Fruit fly (Drosophila melanogaster): Measurements from ENCODE around the gene CG5194.

Gene CG5194

dm6 chr3L:8974478-8975477, 34.9 kb downstream of the CG5194 start, which contains the start of the genes pix and Srp68 (continued):
- TF ChIP-seq HLH3B (GFP tag; IDR thresholded peaks at IDR 0.05) (no peak), NFAT (GFP tag; IDR thresholded peaks at IDR 0.05) (0 out of 2 replicates have a peak, but pooled peaks have one; percentile 34), CG10462 (GFP tag; optimal IDR thresholded peaks at IDR 0.05) (peak; percentile 17), CG11247 (GFP tag; IDR thresholded peaks at IDR 0.05) (no peak), CG31388 (GFP tag; optimal IDR thresholded peaks at IDR 0.05) (no peak), CG2875 (GFP tag; optimal IDR thresholded peaks at IDR 0.05) (no peak), Six4 (GFP tag; optimal IDR thresholded peaks at IDR 0.05) (peak; percentile 15), disco-r (GFP tag; optimal IDR thresholded peaks at IDR 0.05) (peak; percentile 7), Atf6 (GFP tag; IDR thresholded peaks at IDR 0.05) (no peak), CG3995 (GFP tag; optimal IDR thresholded peaks at IDR 0.05) (peak; percentile 26), chn (GFP tag; optimal IDR thresholded peaks at IDR 0.05) (peak; percentile 59), aop (GFP tag; IDR thresholded peaks at IDR 0.05) (no peak), CG12219 (GFP tag; optimal IDR thresholded peaks at IDR 0.05) (no peak), gsb (GFP tag; IDR thresholded peaks at IDR 0.05) (no peak), Rx (GFP tag; IDR thresholded peaks at IDR 0.05) (no peak), vvl (GFP tag; IDR thresholded peaks at IDR 0.05) (no peak), CG6813 (GFP tag; optimal IDR thresholded peaks at IDR 0.05) (no peak), dpn (GFP tag; optimal IDR thresholded peaks at IDR 0.05) (peak; percentile 44 to 63)

dm6 chr3L:8968437-8968836, 41.2 kb downstream of the CG5194 start, which contains the start of gene CG5026:
CG5026 (plus strand) TSS chr3L:8968528.
- TF ChIP-seq Dbx (GFP tag; IDR thresholded peaks at IDR 0.05) = 0 out of 3 replicates have a peak, but pooled peaks have one; percentile 26
- TF ChIP-seq Hsf (GFP tag; optimal IDR thresholded peaks at IDR 0.05) = no peak
- no peak for TF ChIP-seq Chrac-16 (GFP tag; optimal IDR thresholded peaks at IDR 0.05)
- TF ChIP-seq gro (GFP tag; optimal IDR thresholded peaks at IDR 0.05) = no peak
- no peak for TF ChIP-seq vfl (GFP tag; optimal IDR thresholded peaks at IDR 0.05)
- no peak for TF ChIP-seq CG3163 (GFP tag; optimal IDR thresholded peaks at IDR 0.05)
- TF ChIP-seq hbn (GFP tag; IDR thresholded peaks at IDR 0.05; ENCODE audit: partially characterized antibody) = no peak
- no peak for TF ChIP-seq CG8089 (GFP tag; optimal IDR thresholded peaks at IDR 0.05)
- TF ChIP-seq twi (tag; optimal IDR thresholded peaks at IDR 0.05) = no peak
- peak; percentile 65 for TF ChIP-seq Dp (GFP tag; optimal IDR thresholded peaks at IDR 0.05)
- TF ChIP-seq CG9437 (GFP tag; optimal IDR thresholded peaks at IDR 0.05) = no peak
- TF ChIP-seq psq (GFP tag; optimal IDR thresholded peaks at IDR 0.05) = peak; percentile 52
- TF ChIP-seq Opbp (GFP tag; IDR thresholded peaks at IDR 0.05; ENCODE audit: partially characterized antibody) = no peak; the same call in 2 of the 3 replicates
- no peak for TF ChIP-seq insv (GFP tag; optimal IDR thresholded peaks at IDR 0.05)
- TF ChIP-seq Oli (tag; optimal IDR thresholded peaks at IDR 0.05) = no peak
- no peak for TF ChIP-seq Rx (GFP tag; IDR thresholded peaks at IDR 0.05)
- TF ChIP-seq Hmr (GFP tag; optimal IDR thresholded peaks at IDR 0.05) = no peak
- no peak for TF ChIP-seq CG10209 (GFP tag; optimal IDR thresholded peaks at IDR 0.05)
- TF ChIP-seq her (GFP tag; optimal IDR thresholded peaks at IDR 0.05) = no peak
- TF ChIP-seq nmo (GFP tag; optimal IDR thresholded peaks at IDR 0.05) = peak; percentile 20
- TF ChIP-seq nerfin-2 (GFP tag; IDR thresholded peaks at IDR 0.05; ENCODE audit: partially characterized antibody) = no peak
- no peak for TF ChIP-seq CG11723 (GFP tag; optimal IDR thresholded peaks at IDR 0.05)
- no peak for TF ChIP-seq phol (tag; optimal IDR thresholded peaks at IDR 0.05)
- no peak for TF ChIP-seq PHDP (tag; optimal IDR thresholded peaks at IDR 0.05)
- TF ChIP-seq Jarid2 (GFP tag; optimal IDR thresholded peaks at IDR 0.05) = no peak
- no peak for TF ChIP-seq CG7271 (tag; optimal IDR thresholded peaks at IDR 0.05)
- TF ChIP-seq sima (GFP tag; optimal IDR thresholded peaks at IDR 0.05) = no peak
- no peak for TF ChIP-seq trh (GFP tag; optimal IDR thresholded peaks at IDR 0.05)
- TF ChIP-seq CTCF (GFP tag; optimal IDR thresholded peaks at IDR 0.05) = peak; percentile 13
- TF ChIP-seq abd-A (tag; optimal IDR thresholded peaks at IDR 0.05) = no peak
- TF ChIP-seq CG17186 (GFP tag; optimal IDR thresholded peaks at IDR 0.05) = no peak
- no peak for TF ChIP-seq onecut (GFP tag; IDR thresholded peaks at IDR 0.05)

All from whole organism, embryonic.